Fruit fly (Drosophila melanogaster): ENCODE measurements around the gene Polr2L.

- no peak for TF ChIP-seq usp (GFP tag; optimal IDR thresholded peaks at IDR 0.05)
- TF ChIP-seq CG8478 (optimal IDR thresholded peaks at IDR 0.05), result no peak
- TF ChIP-seq pan (optimal IDR thresholded peaks at IDR 0.05), result no peak
- no peak for TF ChIP-seq EcR (GFP tag; optimal IDR thresholded peaks at IDR 0.05)
Measured at dm6 chr3R:24764971-24765370, 47.7 kb downstream of the Polr2L start, which contains the start of gene AstA.
